Worm (Caenorhabditis elegans) whole organism, mixed stage, embryonic: ENCODE measurements around the gene srh-136.

Source experiments
- M03D4.4 ChIP-seq: sonication (generic microtip); optimal IDR thresholded peaks from 2 replicates; lab custom pipeline; 2017; ENCODE audit warnings: mild to moderate bottlenecking, missing genetic modification characterization, missing compliant biosample characterization
- bed-3 ChIP-seq: fragments of 200-800 bp; sonication (Bioruptor generic); optimal IDR thresholded peaks from 3 replicates; lab custom pipeline; 2018; ENCODE audit warnings: mild to moderate bottlenecking, missing genetic modification characterization, moderate library complexity, missing compliant biosample characterization
- blmp-1 ChIP-seq: fragments of 150-350 bp; optimal IDR thresholded peaks from 2 replicates; lab custom pipeline; 2014; ENCODE audit warnings: missing biosample characterization, missing genetic modification characterization
- ceh-39 ChIP-seq: fragments of 150-350 bp; optimal IDR thresholded peaks from 2 replicates; lab custom pipeline; 2014; ENCODE audit warnings: missing biosample characterization, missing genetic modification characterization
- ceh-43 ChIP-seq: fragments of 200-800 bp; sonication (Bioruptor generic); optimal IDR thresholded peaks from 2 replicates; lab custom pipeline; 2018; ENCODE audit warnings: mild to moderate bottlenecking, missing genetic modification characterization, moderate library complexity, missing compliant biosample characterization
- ces-1 ChIP-seq: fragments of 150-350 bp; optimal IDR thresholded peaks from 2 replicates; lab custom pipeline; 2014; ENCODE audit warnings: missing biosample characterization, missing genetic modification reagents, missing genetic modification characterization
- cnd-1 ChIP-seq: fragments of 200-800 bp; sonication (Bioruptor generic); optimal IDR thresholded peaks from 2 replicates; lab custom pipeline; 2018; ENCODE audit warnings: mild to moderate bottlenecking, missing genetic modification characterization, missing compliant biosample characterization
- drap-1 ChIP-seq: fragments of 200-800 bp; sonication (Bioruptor generic); optimal IDR thresholded peaks from 3 replicates; lab custom pipeline; 2018; ENCODE audit warnings: mild to moderate bottlenecking, missing genetic modification characterization, missing compliant biosample characterization
- elt-3 ChIP-seq: fragments of 150-350 bp; optimal IDR thresholded peaks from 2 replicates; lab custom pipeline; 2014; ENCODE audit warnings: missing biosample characterization, missing genetic modification characterization
- hlh-1 ChIP-seq: fragments of 150-350 bp; optimal IDR thresholded peaks from 2 replicates; lab custom pipeline; 2014; ENCODE audit warnings: missing biosample characterization, missing genetic modification reagents, missing genetic modification characterization
- lin-13 ChIP-seq: fragments of 150-350 bp; optimal IDR thresholded peaks from 2 replicates; lab custom pipeline; 2014; ENCODE audit warnings: missing biosample characterization, missing genetic modification characterization
- lin-32 ChIP-seq: fragments of 200-800 bp; sonication (Bioruptor generic); optimal IDR thresholded peaks from 2 replicates; lab custom pipeline; 2018; ENCODE audit warnings: mild to moderate bottlenecking, missing genetic modification characterization, missing compliant biosample characterization
- mep-1 ChIP-seq: fragments of 150-350 bp; optimal IDR thresholded peaks from 2 replicates; lab custom pipeline; 2017; ENCODE audit warnings: missing biosample characterization, missing genetic modification reagents, missing genetic modification characterization, inconsistent platforms
- mls-2 ChIP-seq: sonication (generic microtip); optimal IDR thresholded peaks from 2 replicates; lab custom pipeline; 2016; ENCODE audit warnings: mild to moderate bottlenecking, missing genetic modification characterization, moderate library complexity, missing compliant biosample characterization
- nhr-12 ChIP-seq: fragments of 150-350 bp; optimal IDR thresholded peaks from 2 replicates; lab custom pipeline; 2014; ENCODE audit warnings: missing biosample characterization, missing genetic modification characterization
- nhr-2 ChIP-seq: fragments of 150-350 bp; optimal IDR thresholded peaks from 2 replicates; lab custom pipeline; 2014; ENCODE audit warnings: missing biosample characterization, missing genetic modification characterization
- nhr-237 ChIP-seq: fragments of 150-350 bp; optimal IDR thresholded peaks from 2 replicates; lab custom pipeline; 2014; ENCODE audit warnings: missing biosample characterization, missing genetic modification characterization
- nhr-28 ChIP-seq: fragments of 150-350 bp; optimal IDR thresholded peaks from 2 replicates; lab custom pipeline; 2014; ENCODE audit warnings: missing biosample characterization, missing genetic modification characterization
- nhr-76 ChIP-seq: sonication (generic microtip); optimal IDR thresholded peaks from 2 replicates; lab custom pipeline; 2017; ENCODE audit warnings: missing biosample characterization, missing genetic modification characterization
- pha-4 ChIP-seq: fragments of 150-350 bp; optimal IDR thresholded peaks from 2 replicates; lab custom pipeline; 2018; ENCODE audit warnings: missing biosample characterization, missing genetic modification reagents, missing genetic modification characterization
- sem-2 ChIP-seq: fragments of 200-800 bp; sonication (Bioruptor generic); optimal IDR thresholded peaks from 2 replicates; lab custom pipeline; 2018; ENCODE audit warnings: mild to moderate bottlenecking, missing genetic modification characterization, missing compliant biosample characterization
- sptf-1 ChIP-seq: sonication (generic microtip); optimal IDR thresholded peaks from 2 replicates; lab custom pipeline; 2017; ENCODE audit warnings: mild to moderate bottlenecking, missing genetic modification characterization, moderate library complexity, missing compliant biosample characterization
- tbx-8 ChIP-seq: fragments of 200-800 bp; sonication (Bioruptor generic); optimal IDR thresholded peaks from 2 replicates; lab custom pipeline; 2018; ENCODE audit warnings: mild to moderate bottlenecking, missing genetic modification characterization, moderate library complexity, missing compliant biosample characterization
- unc-120 ChIP-seq: sonication (generic microtip); optimal IDR thresholded peaks from 2 replicates; lab custom pipeline; 2017; ENCODE audit warnings: missing genetic modification characterization, missing compliant biosample characterization; ENCODE audit not compliant: poor library complexity, severe bottlenecking
- unc-39 ChIP-seq: fragments of 150-350 bp; optimal IDR thresholded peaks from 2 replicates; lab custom pipeline; 2014; ENCODE audit warnings: missing biosample characterization, missing genetic modification characterization
- unc-62 ChIP-seq: fragments of 150-350 bp; optimal IDR thresholded peaks from 2 replicates; lab custom pipeline; 2014; ENCODE audit warnings: missing biosample characterization, missing genetic modification reagents, missing genetic modification characterization
- ztf-11 ChIP-seq: fragments of 150-350 bp; optimal IDR thresholded peaks from 2 replicates; lab custom pipeline; 2014; ENCODE audit warnings: missing biosample characterization, missing genetic modification characterization

srh-136 gene

DNA sequence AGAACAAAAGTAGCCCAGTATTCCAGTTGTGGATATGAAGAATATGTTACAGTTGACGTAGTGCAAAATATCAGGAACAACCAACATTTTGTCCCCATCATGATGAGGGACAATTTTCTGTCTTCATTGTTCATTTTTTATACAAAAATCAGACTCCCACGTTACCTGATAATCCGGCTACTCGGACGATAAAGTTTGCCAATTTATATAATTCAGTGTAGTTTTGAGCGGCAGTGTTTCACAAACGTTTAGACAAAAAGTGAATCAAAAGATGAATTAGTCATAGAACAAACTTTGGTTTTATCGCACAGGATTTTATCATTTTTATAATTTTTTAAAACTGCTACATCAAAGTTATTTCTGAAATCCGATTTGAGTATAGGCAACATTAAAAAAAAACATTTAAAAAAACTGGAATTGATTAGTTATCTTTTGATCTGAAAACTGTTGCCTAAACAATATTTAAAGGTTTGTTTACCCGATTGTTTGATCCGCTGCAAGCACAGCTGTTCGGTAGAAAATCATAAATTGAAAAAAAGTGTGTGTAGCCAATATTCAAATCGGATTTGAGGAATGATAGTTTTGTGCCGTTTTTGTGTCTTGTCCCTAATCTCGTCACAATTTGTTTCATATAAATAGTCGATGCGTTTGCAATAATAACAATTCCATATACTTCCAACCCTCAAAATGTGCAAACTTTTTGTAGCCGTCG is 16.3 kb downstream of the srh-136 start, which contains the start of the genes F57E7.4 and spig-6:
TSS of gene F57E7.4 (minus strand) at position 101 of the 712 bp plus-strand sequence.
TSS of gene spig-6 (plus strand) at position 662 of the 712 bp plus-strand sequence.
- no peak for TF ChIP-seq blmp-1 (tag; lab: Kevin White, UChicago)
- TF ChIP-seq cnd-1: no peak
- TF ChIP-seq bed-3 (GFP tag; lab: Kevin White, UChicago): no peak
- TF ChIP-seq ces-1: no peak
- no peak for TF ChIP-seq lin-13 (tag; lab: Kevin White, UChicago)
- TF ChIP-seq nhr-2 (tag; lab: Kevin White, UChicago): no peak
- no peak for TF ChIP-seq unc-62 (GFP tag; lab: Kevin White, UChicago)
- TF ChIP-seq, all 35 proteins: peak for 0

- no peak for TF ChIP-seq M03D4.4 (tag; lab: Kevin White, UChicago)
- no peak for TF ChIP-seq unc-39 (tag; lab: Kevin White, UChicago)
Measured at ce11 chrV:16479275-16479674, 18.1 kb downstream of the srh-136 start, which contains the start of gene T08G3.11. T08G3.11 (minus strand) TSS chrV:16479375.

DNA sequence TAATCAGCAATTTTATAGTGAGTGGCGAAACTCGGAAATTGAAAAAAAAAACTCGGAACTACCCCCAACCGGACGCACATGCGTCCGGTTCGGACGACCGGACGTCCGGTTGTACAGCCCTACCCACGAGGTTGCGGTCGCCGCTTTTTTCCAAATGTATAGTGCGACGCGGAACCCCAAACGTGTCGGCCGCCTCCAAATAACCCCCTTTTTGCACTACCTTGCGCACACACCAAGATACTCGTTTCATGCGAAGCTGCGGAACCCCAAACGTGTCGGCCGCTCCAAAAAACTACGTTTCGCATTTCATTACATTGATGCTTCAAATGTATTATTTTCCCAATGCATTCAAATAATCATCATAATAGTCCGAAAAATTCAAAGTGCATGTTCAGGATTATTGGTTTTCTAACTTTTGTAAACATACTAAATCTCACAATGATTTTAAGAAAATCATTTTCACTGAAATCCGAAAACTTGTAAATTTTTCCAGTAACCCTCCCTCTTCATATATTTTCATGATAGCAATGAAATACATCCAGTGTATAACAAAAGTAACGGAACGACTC is 25.3 kb downstream of the srh-136 start, which contains the start of gene srw-35:
TSS of gene srw-35 (plus strand) at position 519 of the 569 bp plus-strand sequence.
- TF ChIP-seq nhr-2 (tag; lab: Kevin White, UChicago): no peak
- TF ChIP-seq nhr-76 (tag; lab: Kevin White, UChicago): no peak
- no peak for TF ChIP-seq mls-2 (tag; lab: Kevin White, UChicago)
- TF ChIP-seq nhr-12: no peak
- no peak for TF ChIP-seq pha-4 (tag; lab: Kevin White, UChicago)
- TF ChIP-seq elt-3 (tag; lab: Kevin White, UChicago): no peak
- no peak for TF ChIP-seq mep-1 (tag; lab: Kevin White, UChicago)
- no peak for TF ChIP-seq sptf-1 (tag; lab: Kevin White, UChicago)
- no peak for TF ChIP-seq nhr-237

DNA sequence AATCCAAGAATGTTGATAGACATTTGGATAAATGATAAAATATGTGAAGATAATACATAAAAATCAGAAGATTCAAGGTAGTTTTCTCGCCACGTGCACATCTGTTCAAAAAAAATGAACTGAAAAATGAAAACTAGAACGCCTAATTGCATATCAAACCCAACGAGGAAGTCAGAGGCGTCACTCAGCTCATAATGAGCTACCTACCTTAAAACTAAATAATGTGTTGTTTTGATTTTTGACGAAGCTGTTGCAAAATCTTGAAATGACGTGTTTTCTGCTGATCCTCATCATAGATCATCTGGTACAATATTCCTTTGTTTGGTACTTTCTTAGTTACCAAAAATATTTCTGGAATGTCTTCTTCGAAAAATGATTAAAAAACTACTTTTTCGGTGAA is 26.5 kb downstream of the srh-136 start, which contains the start of gene srh-138:
TSS of gene srh-138 (minus strand) at position 101 of the 400 bp plus-strand sequence.
- TF ChIP-seq hlh-1 (tag; lab: Kevin White, UChicago) (no peak), drap-1 (GFP tag; lab: Kevin White, UChicago) (no peak), sem-2 (GFP tag; lab: Kevin White, UChicago) (no peak)

DNA sequence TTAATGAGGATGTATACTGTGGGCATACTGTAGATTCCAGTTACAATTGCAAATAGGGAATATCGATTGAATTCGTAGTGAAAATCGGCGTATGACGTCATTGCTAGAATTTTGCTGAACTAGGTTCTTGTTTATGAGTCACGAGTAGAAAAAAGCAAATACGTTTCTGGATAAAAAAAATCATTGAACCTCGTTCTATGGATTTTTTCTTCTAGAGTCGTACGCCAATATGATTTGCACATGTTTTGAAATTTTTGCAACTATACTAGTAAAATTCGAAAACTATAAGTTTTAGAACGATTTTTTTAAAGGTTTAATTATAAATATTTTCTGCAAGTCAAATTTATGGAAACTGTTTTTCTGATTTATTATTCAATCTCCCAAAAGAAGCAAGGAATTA is 29.6 kb downstream of the srh-136 start, which contains the start of gene sru-44:
TSS of gene sru-44 (minus strand) at position 101 of the 400 bp plus-strand sequence.
- TF ChIP-seq nhr-237: no peak
- TF ChIP-seq hlh-1 (tag; lab: Kevin White, UChicago): no peak
- TF ChIP-seq lin-32 (GFP tag; lab: Kevin White, UChicago): no peak
- no peak for TF ChIP-seq cnd-1
- no peak for TF ChIP-seq nhr-12
- no peak for TF ChIP-seq mls-2 (tag; lab: Kevin White, UChicago)
- no peak for TF ChIP-seq elt-3 (tag; lab: Kevin White, UChicago)
- no peak for TF ChIP-seq unc-120 (tag; lab: Kevin White, UChicago)
- TF ChIP-seq ceh-43 (GFP tag; lab: Kevin White, UChicago): no peak
- TF ChIP-seq blmp-1 (tag; lab: Kevin White, UChicago): no peak
- no peak for TF ChIP-seq mep-1 (tag; lab: Kevin White, UChicago)
- no peak for TF ChIP-seq drap-1 (GFP tag; lab: Kevin White, UChicago)
- no peak for TF ChIP-seq tbx-8 (GFP tag; lab: Kevin White, UChicago)
- TF ChIP-seq sem-2 (GFP tag; lab: Kevin White, UChicago): no peak
- TF ChIP-seq ztf-11 (tag; lab: Kevin White, UChicago): no peak

ce11 chrV:16460866-16461265 is 36.5 kb downstream of the srh-136 start, which contains the start of gene srh-142:
srh-142 (minus strand) TSS chrV:16460966.
- TF ChIP-seq pha-4 (tag; lab: Kevin White, UChicago) (no peak), unc-62 (GFP tag; lab: Kevin White, UChicago) (no peak), nhr-28 (no peak), ceh-39 (tag; lab: Kevin White, UChicago) (no peak), lin-13 (tag; lab: Kevin White, UChicago) (no peak), sptf-1 (tag; lab: Kevin White, UChicago) (no peak)
- TF ChIP-seq, all 35 proteins: peak for 0
